Fruit fly (Drosophila melanogaster) whole organism, embryonic: ENCODE results near the gene Dpm1.

Experiments used
- BEAF-32 ChIP-seq: fragments of 200-800 bp; sonication (Bioruptor generic); optimal IDR thresholded peaks from 3 replicates; lab custom pipeline; 2017; ENCODE audit warnings: missing biosample characterization, missing genetic modification characterization, mild to moderate bottlenecking, moderate library complexity, missing genetic modification reagents
- CG10565 ChIP-seq: fragments of 200-800 bp; sonication (Bioruptor generic); optimal IDR thresholded peaks from 3 replicates; lab custom pipeline; 2016; ENCODE audit warnings: missing biosample characterization, mild to moderate bottlenecking, missing genetic modification characterization
- CG10979 ChIP-seq: fragments of 200-800 bp; sonication (Bioruptor generic); optimal IDR thresholded peaks from 2 replicates; lab custom pipeline; 2018; ENCODE audit warnings: missing biosample characterization, mild to moderate bottlenecking, missing genetic modification characterization, moderate library complexity
- CG11504 ChIP-seq: fragments of 200-800 bp; sonication (Bioruptor generic); optimal IDR thresholded peaks from 3 replicates; lab custom pipeline; 2019; ENCODE audit warnings: missing biosample characterization, mild to moderate bottlenecking, missing genetic modification characterization, moderate library complexity
- CG11560 ChIP-seq: fragments of 200-800 bp; sonication (Bioruptor generic); IDR thresholded peaks from 3 replicates; pipeline ENCODE4 v1.3.6; 2022; ENCODE audit warnings: missing biosample characterization, missing genetic modification characterization
- CG12104 ChIP-seq: fragments of 200-800 bp; sonication (Bioruptor generic); optimal IDR thresholded peaks from 3 replicates; lab custom pipeline; 2016; ENCODE audit warnings: missing biosample characterization, missing genetic modification characterization
- CG12659 ChIP-seq: fragments of 200-800 bp; sonication (Bioruptor generic); optimal IDR thresholded peaks from 3 replicates; lab custom pipeline; 2017; ENCODE audit warnings: mild to moderate bottlenecking, missing biosample characterization, missing genetic modification reagents, missing genetic modification characterization
- CG13123 ChIP-seq: fragments of 200-800 bp; sonication (Bioruptor generic); optimal IDR thresholded peaks from 2 replicates; lab custom pipeline; 2016; ENCODE audit warnings: missing biosample characterization, missing genetic modification characterization
- CG13894 ChIP-seq: fragments of 200-800 bp; sonication (Bioruptor generic); optimal IDR thresholded peaks from 3 replicates; lab custom pipeline; 2018; ENCODE audit warnings: missing biosample characterization, mild to moderate bottlenecking, missing genetic modification characterization, moderate library complexity
- CG17186 ChIP-seq: fragments of 200-800 bp; sonication (Bioruptor generic); optimal IDR thresholded peaks from 3 replicates; lab custom pipeline; 2017; ENCODE audit warnings: missing biosample characterization, missing genetic modification reagents, missing genetic modification characterization
- CG18011 ChIP-seq: fragments of 200-800 bp; sonication (Bioruptor generic); optimal IDR thresholded peaks from 2 replicates; lab custom pipeline; 2017; ENCODE audit warnings: missing biosample characterization, missing genetic modification characterization, mild to moderate bottlenecking, moderate library complexity, missing genotype
- CG18619 ChIP-seq: fragments of 200-800 bp; sonication (Bioruptor generic); optimal IDR thresholded peaks from 3 replicates; lab custom pipeline; 2017; ENCODE audit warnings: missing biosample characterization, mild to moderate bottlenecking, missing genetic modification characterization
- CG2116 ChIP-seq: fragments of 200-800 bp; sonication (Bioruptor generic); optimal IDR thresholded peaks from 3 replicates; lab custom pipeline; 2018; ENCODE audit warnings: missing biosample characterization, mild to moderate bottlenecking, missing genetic modification characterization
- CG2199 ChIP-seq: fragments of 200-800 bp; sonication (Bioruptor generic); IDR thresholded peaks from 3 replicates; pipeline ENCODE4 v1.3.6; 2022; ENCODE audit warnings: missing biosample characterization, missing genetic modification characterization
- CG31388 ChIP-seq: fragments of 200-800 bp; sonication (Bioruptor generic); optimal IDR thresholded peaks from 2 replicates; lab custom pipeline; 2016; ENCODE audit warnings: missing biosample characterization, missing genetic modification characterization
- CG4282 ChIP-seq: fragments of 200-800 bp; sonication (Bioruptor generic); optimal IDR thresholded peaks from 2 replicates; lab custom pipeline; 2016; ENCODE audit warnings: missing biosample characterization, missing genetic modification characterization
- CG5245 ChIP-seq: fragments of 200-800 bp; sonication (Bioruptor generic); optimal IDR thresholded peaks from 3 replicates; lab custom pipeline; 2016; ENCODE audit warnings: missing biosample characterization, missing genetic modification characterization
- CG6689 ChIP-seq: fragments of 200-800 bp; sonication (Bioruptor generic); IDR thresholded peaks from 2 replicates; pipeline ENCODE4 v1.3.6; 2022; ENCODE audit warnings: missing biosample characterization, missing genetic modification characterization
- CG7372 ChIP-seq: fragments of 200-800 bp; sonication (Bioruptor generic); IDR thresholded peaks from 2 replicates; pipeline ENCODE4 v1.3.6; 2022; ENCODE audit warnings: missing biosample characterization, missing genetic modification characterization
- CG7963 ChIP-seq: fragments of 200-800 bp; sonication (Bioruptor generic); IDR thresholded peaks from 3 replicates; pipeline ENCODE4 v1.3.6; 2022; ENCODE audit warnings: missing biosample characterization, missing genetic modification characterization; ENCODE audit not compliant: partially characterized antibody
- CTCF ChIP-seq: fragments of 200-800 bp; sonication (Bioruptor generic); optimal IDR thresholded peaks from 2 replicates; lab custom pipeline; 2017; ENCODE audit warnings: missing biosample characterization, mild to moderate bottlenecking, missing genetic modification characterization, moderate library complexity
- D19A ChIP-seq: fragments of 200-800 bp; optimal IDR thresholded peaks from 3 replicates; lab custom pipeline; 2019; ENCODE audit warnings: missing biosample characterization, mild to moderate bottlenecking, missing genetic modification characterization, moderate library complexity
- E2f2 ChIP-seq: fragments of 200-800 bp; sonication (Bioruptor generic); IDR thresholded peaks from 2 replicates; pipeline ENCODE4 v1.3.6; 2022; ENCODE audit warnings: missing biosample characterization, missing genetic modification characterization
- Fer1 ChIP-seq: fragments of 200-800 bp; sonication (Bioruptor generic); optimal IDR thresholded peaks from 2 replicates; lab custom pipeline; 2017; ENCODE audit warnings: missing biosample characterization, mild to moderate bottlenecking, missing genetic modification characterization
- HLH4C ChIP-seq: fragments of 200-800 bp; sonication (Bioruptor generic); IDR thresholded peaks from 3 replicates; pipeline ENCODE4 v1.3.6; 2022; ENCODE audit warnings: missing biosample characterization, missing genetic modification characterization; ENCODE audit not compliant: partially characterized antibody
- Lpt ChIP-seq: fragments of >200 bp; optimal IDR thresholded peaks from 2 replicates; lab custom pipeline; 2018; ENCODE audit warnings: missing biosample characterization, missing genetic modification characterization
- MESR4 ChIP-seq: fragments of 200-800 bp; sonication (Bioruptor generic); optimal IDR thresholded peaks from 2 replicates; lab custom pipeline; 2018; ENCODE audit warnings: missing biosample characterization, mild to moderate bottlenecking, missing genetic modification characterization, moderate library complexity
- NC2β ChIP-seq: fragments of 200-800 bp; sonication (Bioruptor generic); optimal IDR thresholded peaks from 2 replicates; lab custom pipeline; 2016; ENCODE audit warnings: missing biosample characterization, missing genetic modification characterization
- NK7.1 ChIP-seq: fragments of 200-800 bp; sonication (Bioruptor generic); optimal IDR thresholded peaks from 3 replicates; lab custom pipeline; 2016; ENCODE audit warnings: missing biosample characterization, missing genetic modification characterization
- Sin3A ChIP-seq: fragments of >200 bp; optimal IDR thresholded peaks from 2 replicates; lab custom pipeline; 2018
- Spps ChIP-seq: fragments of 200-800 bp; sonication (Bioruptor generic); optimal IDR thresholded peaks from 2 replicates; lab custom pipeline; 2018; ENCODE audit warnings: missing biosample characterization, mild to moderate bottlenecking, missing genetic modification characterization
- Sry-β ChIP-seq: fragments of 200-800 bp; sonication (Bioruptor generic); optimal IDR thresholded peaks from 2 replicates; lab custom pipeline; 2018; ENCODE audit warnings: missing biosample characterization, mild to moderate bottlenecking, missing genetic modification characterization, moderate library complexity
- abd-A ChIP-seq: fragments of 200-800 bp; sonication (Bioruptor generic); optimal IDR thresholded peaks from 3 replicates; lab custom pipeline; 2019; ENCODE audit warnings: missing biosample characterization, mild to moderate bottlenecking, missing genetic modification characterization, moderate library complexity
- ase ChIP-seq: fragments of 200-800 bp; sonication (Bioruptor generic); IDR thresholded peaks from 3 replicates; pipeline ENCODE4 v1.3.6; 2022; ENCODE audit warnings: missing biosample characterization, missing genetic modification characterization
- crol ChIP-seq: fragments of 200-800 bp; sonication (Bioruptor generic); IDR thresholded peaks from 2 replicates; pipeline ENCODE4 v1.3.6; 2022; ENCODE audit warnings: missing biosample characterization, missing genetic modification characterization
- da ChIP-seq: fragments of 200-800 bp; sonication (Bioruptor generic); optimal IDR thresholded peaks from 2 replicates; lab custom pipeline; 2016; ENCODE audit warnings: missing biosample characterization, missing genetic modification characterization
- dysf ChIP-seq: fragments of 200-800 bp; sonication (Bioruptor generic); IDR thresholded peaks from 3 replicates; pipeline ENCODE4 v1.3.6; 2022; ENCODE audit warnings: missing biosample characterization, missing genetic modification characterization
- esg ChIP-seq: fragments of 200-800 bp; sonication (Bioruptor generic); conservative IDR thresholded peaks from 2 replicates; pipeline ENCODE4 v1.3.6; 2022; ENCODE audit warnings: missing biosample characterization, missing genetic modification characterization
- gcm ChIP-seq: fragments of 200-800 bp; sonication (Bioruptor generic); optimal IDR thresholded peaks from 2 replicates; lab custom pipeline; 2019; ENCODE audit warnings: missing biosample characterization, mild to moderate bottlenecking, missing genetic modification characterization, moderate library complexity
- gro ChIP-seq: fragments of 200-800 bp; sonication (Bioruptor generic); optimal IDR thresholded peaks from 2 replicates; lab custom pipeline; 2016; ENCODE audit warnings: missing biosample characterization, missing genetic modification characterization
- gt ChIP-seq: fragments of 200-800 bp; sonication (Bioruptor generic); IDR thresholded peaks from 2 replicates; pipeline ENCODE4 v1.3.6; 2022; ENCODE audit warnings: missing biosample characterization, missing genetic modification characterization
- lbe ChIP-seq: fragments of 200-800 bp; sonication (Bioruptor generic); optimal IDR thresholded peaks from 2 replicates; lab custom pipeline; 2016; ENCODE audit warnings: missing biosample characterization, mild to moderate bottlenecking, missing genetic modification characterization
- mirr ChIP-seq: fragments of 200-800 bp; sonication (Bioruptor generic); optimal IDR thresholded peaks from 3 replicates; lab custom pipeline; 2018; ENCODE audit warnings: missing biosample characterization, mild to moderate bottlenecking, missing genetic modification characterization
- mld ChIP-seq: fragments of 200-800 bp; sonication (Bioruptor generic); IDR thresholded peaks from 3 replicates; pipeline ENCODE4 v1.3.6; 2022; ENCODE audit warnings: missing biosample characterization, missing genetic modification characterization; ENCODE audit not compliant: partially characterized antibody
- pita ChIP-seq: fragments of 200-800 bp; sonication (Bioruptor generic); optimal IDR thresholded peaks from 2 replicates; lab custom pipeline; 2017; ENCODE audit warnings: missing biosample characterization, mild to moderate bottlenecking, missing genetic modification characterization
- ssp ChIP-seq: fragments of 200-800 bp; sonication (Bioruptor generic); IDR thresholded peaks from 2 replicates; pipeline ENCODE4 v1.3.6; 2022; ENCODE audit warnings: missing biosample characterization, missing genetic modification characterization
- stwl ChIP-seq: fragments of 200-800 bp; sonication (Bioruptor generic); optimal IDR thresholded peaks from 3 replicates; lab custom pipeline; 2018; ENCODE audit warnings: missing biosample characterization, mild to moderate bottlenecking, missing genetic modification characterization, moderate library complexity
- unc-4 ChIP-seq: fragments of 200-800 bp; sonication (Bioruptor generic); IDR thresholded peaks from 2 replicates; pipeline ENCODE4 v1.3.6; 2022; ENCODE audit warnings: missing biosample characterization, missing genetic modification characterization; ENCODE audit not compliant: partially characterized antibody
- vvl ChIP-seq: fragments of 200-800 bp; sonication (Bioruptor generic); IDR thresholded peaks from 2 replicates; pipeline ENCODE4 v1.3.6; 2022; ENCODE audit warnings: missing biosample characterization, missing genetic modification characterization
- wdn ChIP-seq: fragments of 200-800 bp; sonication (Bioruptor generic); IDR thresholded peaks from 2 replicates; pipeline ENCODE4 v1.3.6; 2022; ENCODE audit warnings: missing biosample characterization, missing genetic modification characterization
- zf30C ChIP-seq: fragments of 200-800 bp; sonication (Bioruptor generic); optimal IDR thresholded peaks from 3 replicates; lab custom pipeline; 2018; ENCODE audit warnings: missing biosample characterization, mild to moderate bottlenecking, missing genetic modification characterization

Dpm1 gene

dm6 chr2L:19517154-19517814 lies 8.9 kb downstream of the Dpm1 start, which contains the start of gene Hasp (continued):
- TF ChIP-seq dysf (GFP tag; lab: Robert Waterston, UW) = peak; percentile 58; the same call in 1 of the 3 replicates
- peak; percentile 12 for TF ChIP-seq CG18011 (GFP tag; lab: Kevin White, UChicago)
- TF ChIP-seq gt (GFP tag; lab: Robert Waterston, UW) = no peak
- TF ChIP-seq CG5245 (GFP tag; lab: Kevin White, UChicago) = peak; percentile 24
- TF ChIP-seq Lpt (GFP tag; lab: Kevin White, UChicago) = no peak
- TF ChIP-seq Sin3A (lab: Kevin White, UChicago) = no peak
- TF ChIP-seq CG13123 (GFP tag; lab: Kevin White, UChicago) = no peak
- peak; percentile 29 for TF ChIP-seq CG18619 (GFP tag; lab: Kevin White, UChicago)
- TF ChIP-seq crol = no peak
- TF ChIP-seq HLH4C = peak; percentile 94
- no peak for TF ChIP-seq CG11560 (tag; lab: Robert Waterston, UW)
- TF ChIP-seq Spps (tag; lab: Kevin White, UChicago) = peak; percentile 52
- TF ChIP-seq CG31388 = no peak
- peak; percentile 36 for TF ChIP-seq CG12104
- peak; percentile 77 for TF ChIP-seq CG7963 (GFP tag; lab: Robert Waterston, UW)
- no peak for TF ChIP-seq NC2β (GFP tag; lab: Kevin White, UChicago)
- TF ChIP-seq esg (GFP tag; lab: Robert Waterston, UW) = peak; percentile 56
- TF ChIP-seq CG10979 (tag; lab: Kevin White, UChicago) = peak; percentile 74
- peak; percentile 64 for TF ChIP-seq CG11504 (tag; lab: Kevin White, UChicago)
- no peak for TF ChIP-seq CG7372 (GFP tag; lab: Robert Waterston, UW)
- TF ChIP-seq ase = peak; percentile 40; the same call in 1 of the 3 replicates
- no peak for TF ChIP-seq pita
- TF ChIP-seq CG6689 (GFP tag; lab: Robert Waterston, UW) = peak; percentile 39; the same call in 1 of the 2 replicates
- TF ChIP-seq CG17186 (GFP tag; lab: Kevin White, UChicago) = no peak
- TF ChIP-seq mld (GFP tag; lab: Robert Waterston, UW) = peak; percentile 92
- TF ChIP-seq Sry-β (GFP tag; lab: Kevin White, UChicago) = no peak
- TF ChIP-seq zf30C (GFP tag; lab: Kevin White, UChicago) = no peak
- TF ChIP-seq unc-4 (GFP tag; lab: Robert Waterston, UW) = peak; percentile 61
- peak; percentile 83 for TF ChIP-seq vvl (GFP tag; lab: Robert Waterston, UW)
- TF ChIP-seq CG10565 = no peak
- no peak for TF ChIP-seq da (GFP tag; lab: Kevin White, UChicago)
- TF ChIP-seq lbe = no peak
- peak; percentile 55 for TF ChIP-seq Fer1
- no peak for TF ChIP-seq abd-A (tag; lab: Kevin White, UChicago)
- TF ChIP-seq MESR4 (GFP tag; lab: Kevin White, UChicago) = no peak
- TF ChIP-seq CG13894 (tag; lab: Kevin White, UChicago) = peak; percentile 23
- TF ChIP-seq stwl = peak; percentile 73
- no peak for TF ChIP-seq gro (GFP tag; lab: Kevin White, UChicago)
- TF ChIP-seq E2f2 (GFP tag; lab: Robert Waterston, UW) = peak; percentile 33
- TF ChIP-seq wdn (GFP tag; lab: Robert Waterston, UW) = no peak
- TF ChIP-seq BEAF-32 (GFP tag; lab: Kevin White, UChicago) = peak; percentile 4
- peak; percentile 72 for TF ChIP-seq CG2116 (GFP tag; lab: Kevin White, UChicago)
- no peak for TF ChIP-seq CG2199 (GFP tag; lab: Robert Waterston, UW)
- peak; percentile 8 for TF ChIP-seq mirr
- peak; percentile 46 for TF ChIP-seq CG12659 (GFP tag; lab: Kevin White, UChicago)
- 0 out of 2 replicates have a peak, but pooled peaks have one; percentile 23 for TF ChIP-seq ssp (GFP tag; lab: Robert Waterston, UW)
- peak; percentile 72 for TF ChIP-seq D19A (tag; lab: Kevin White, UChicago)
- TF ChIP-seq CG4282 (GFP tag; lab: Kevin White, UChicago) = no peak
- TF ChIP-seq gcm (GFP tag; lab: Kevin White, UChicago) = peak; percentile 59
- no peak for TF ChIP-seq NK7.1
- no peak for TF ChIP-seq CTCF (GFP tag; lab: Kevin White, UChicago)
